Fruit fly (Drosophila melanogaster): ENCODE measurements around the gene iPLA2-VIA.

iPLA2-VIA gene

dm6 chr3L:9859624-9860023 lies 4.5 kb downstream of the iPLA2-VIA start, which contains the start of gene CG10809 (continued):
- TF ChIP-seq CG4328 (GFP tag; optimal IDR thresholded peaks at IDR 0.05) (no peak), gsb-n (tag; optimal IDR thresholded peaks at IDR 0.05) (no peak), TFAM (GFP tag; optimal IDR thresholded peaks at IDR 0.05) (no peak), CG10209 (GFP tag; optimal IDR thresholded peaks at IDR 0.05) (no peak), zfh1 (GFP tag; IDR thresholded peaks at IDR 0.05) (no peak; the same call in 2 of the 3 replicates), sd (tag; optimal IDR thresholded peaks at IDR 0.05) (peak; percentile 61), Dref (GFP tag; IDR thresholded peaks at IDR 0.05) (peak; percentile 91), Mes4 (GFP tag; optimal IDR thresholded peaks at IDR 0.05) (peak; percentile 6), lbe (GFP tag; optimal IDR thresholded peaks at IDR 0.05) (peak; percentile 45), knrl (GFP tag; IDR thresholded peaks at IDR 0.05; ENCODE audit: partially characterized antibody) (peak; percentile 95), CG32532 (GFP tag; IDR thresholded peaks at IDR 0.05) (peak; percentile 48), mld (GFP tag; IDR thresholded peaks at IDR 0.05; ENCODE audit: partially characterized antibody) (peak; percentile 68), CG9797 (GFP tag; optimal IDR thresholded peaks at IDR 0.05) (peak; percentile 88), BEAF-32 (GFP tag; optimal IDR thresholded peaks at IDR 0.05) (peak; percentile 95), chif (GFP tag; optimal IDR thresholded peaks at IDR 0.05) (no peak), Taf1 (GFP tag; IDR thresholded peaks at IDR 0.05) (no peak), CG30020 (tag; optimal IDR thresholded peaks at IDR 0.05) (peak; percentile 80), CG13296 (GFP tag; optimal IDR thresholded peaks at IDR 0.05) (peak; percentile 39), CG34224 (GFP tag; IDR thresholded peaks at IDR 0.05; ENCODE audit: partially characterized antibody) (peak; percentile 92), NC2β (GFP tag; optimal IDR thresholded peaks at IDR 0.05) (peak; percentile 37), caup (GFP tag; optimal IDR thresholded peaks at IDR 0.05; ENCODE audit: severe bottlenecking) (peak; percentile 27), CG13123 (GFP tag; optimal IDR thresholded peaks at IDR 0.05) (peak; percentile 25), Max (GFP tag; optimal IDR thresholded peaks at IDR 0.05) (peak; percentile 44), CG9437 (GFP tag; optimal IDR thresholded peaks at IDR 0.05) (no peak), ems (GFP tag; optimal IDR thresholded peaks at IDR 0.05) (no peak), pzg (GFP tag; optimal IDR thresholded peaks at IDR 0.05) (peak; percentile 85), Side (GFP tag; optimal IDR thresholded peaks at IDR 0.05) (no peak), Stat92E (GFP tag; optimal IDR thresholded peaks at IDR 0.05) (no peak), gem (tag; optimal IDR thresholded peaks at IDR 0.05) (no peak), CG31224 (GFP tag; IDR thresholded peaks at IDR 0.05) (no peak), CG9609 (GFP tag; optimal IDR thresholded peaks at IDR 0.05) (peak; percentile 20), Hr51 (GFP tag; optimal IDR thresholded peaks at IDR 0.05) (peak in 1 of 2 experiments; percentile 0), CG15073 (GFP tag; optimal IDR thresholded peaks at IDR 0.05) (no peak), CG12391 (tag; optimal IDR thresholded peaks at IDR 0.05) (peak; percentile 67), cad (GFP tag; optimal IDR thresholded peaks at IDR 0.05) (no peak), HLHmδ (GFP tag; optimal IDR thresholded peaks at IDR 0.05) (no peak), CG1603 (tag; optimal IDR thresholded peaks at IDR 0.05) (peak; percentile 68), lmd (GFP tag; IDR thresholded peaks at IDR 0.05) (peak; percentile 17; the same call in 1 of the 2 replicates), Six4 (GFP tag; optimal IDR thresholded peaks at IDR 0.05) (peak; percentile 28), CG4424 (GFP tag; optimal IDR thresholded peaks at IDR 0.05) (peak; percentile 45), Abd-B (GFP tag; optimal IDR thresholded peaks at IDR 0.05) (peak; percentile 21), CG2129 (GFP tag; IDR thresholded peaks at IDR 0.05; ENCODE audit: partially characterized antibody) (peak; percentile 83), CG15479 (GFP tag; optimal IDR thresholded peaks at IDR 0.05) (no peak), MBD-R2 (GFP tag; IDR thresholded peaks at IDR 0.05) (peak; percentile 76), Dll (GFP tag; IDR thresholded peaks at IDR 0.05; ENCODE audit: partially characterized antibody) (peak; percentile 92), gsb (GFP tag; IDR thresholded peaks at IDR 0.05) (no peak), ewg (GFP tag; optimal IDR thresholded peaks at IDR 0.05) (peak; percentile 27), CG14667 (GFP tag; IDR thresholded peaks at IDR 0.05) (no peak), Xrp1 (GFP tag; IDR thresholded peaks at IDR 0.05) (peak; percentile 21; the same call in 1 of the 2 replicates), CG10274 (GFP tag; optimal IDR thresholded peaks at IDR 0.05) (no peak)

Data from whole organism, embryonic.